Fruit fly (Drosophila melanogaster): ENCODE measurements around the gene CG31337.

CG31337 gene

dm6 chr3R:13545300-13545699 lies at the start of gene CG31337:
TSS of gene CG31337 (minus strand) at chr3R:13545400.
- TF ChIP-seq CG8478 (optimal IDR thresholded peaks at IDR 0.05) (no peak), CTCF (optimal IDR thresholded peaks at IDR 0.05) (no peak)

dm6 chr3R:13592557-13592956 lies 47.4 kb upstream of the CG31337 start, which contains the start of gene CG14369:
TSS of gene CG14369 (minus strand) at chr3R:13592657.
- TF ChIP-seq CG8478 (optimal IDR thresholded peaks at IDR 0.05) (no peak), CTCF (optimal IDR thresholded peaks at IDR 0.05) (no peak)

dm6 chr3R:13587697-13588096 lies 42.5 kb upstream of the CG31337 start, which contains the start of gene CG14370:
TSS of gene CG14370 (plus strand) at chr3R:13587997.
- TF ChIP-seq CG8478 (optimal IDR thresholded peaks at IDR 0.05), result no peak
- TF ChIP-seq CTCF (optimal IDR thresholded peaks at IDR 0.05), result no peak

- no peak for TF ChIP-seq CTCF (optimal IDR thresholded peaks at IDR 0.05)
- no peak for TF ChIP-seq CG8478 (optimal IDR thresholded peaks at IDR 0.05)
These were observed 8.7 kb upstream of the CG31337 start for dm6 chr3R:13553875-13554399.

- TF ChIP-seq CG8478 (optimal IDR thresholded peaks at IDR 0.05) (no peak), CTCF (optimal IDR thresholded peaks at IDR 0.05) (no peak)
These were observed 8.1 kb upstream of the CG31337 start for dm6 chr3R:13553152-13553874.

- no peak for TF ChIP-seq CG8478 (optimal IDR thresholded peaks at IDR 0.05)
- no peak for TF ChIP-seq CTCF (optimal IDR thresholded peaks at IDR 0.05)
These were observed 4.3 kb upstream of the CG31337 start for dm6 chr3R:13549515-13549914.

dm6 chr3R:13548441-13548818 lies 3.2 kb upstream of the CG31337 start:
- TF ChIP-seq CG8478 (optimal IDR thresholded peaks at IDR 0.05) (no peak), CTCF (optimal IDR thresholded peaks at IDR 0.05) (no peak)

dm6 chr3R:13547729-13548440 lies 2.7 kb upstream of the CG31337 start:
- TF ChIP-seq CG8478 (optimal IDR thresholded peaks at IDR 0.05) (no peak), CTCF (optimal IDR thresholded peaks at IDR 0.05) (no peak)

- no peak for TF ChIP-seq CTCF (optimal IDR thresholded peaks at IDR 0.05)
- no peak for TF ChIP-seq CG8478 (optimal IDR thresholded peaks at IDR 0.05)
These were observed 6.4 kb downstream of the CG31337 start for dm6 chr3R:13538723-13539269.

- TF ChIP-seq CTCF (optimal IDR thresholded peaks at IDR 0.05) (no peak), CG8478 (optimal IDR thresholded peaks at IDR 0.05) (no peak)
These were observed 15.9 kb downstream of the CG31337 start, which contains the start of gene CG46457 for dm6 chr3R:13529256-13529655. TSS of gene CG46457 (minus strand) at chr3R:13529356.

- TF ChIP-seq CG8478 (optimal IDR thresholded peaks at IDR 0.05), result no peak
- no peak for TF ChIP-seq CTCF (optimal IDR thresholded peaks at IDR 0.05)
These were observed 18.6 kb downstream of the CG31337 start for dm6 chr3R:13526638-13527037.

- TF ChIP-seq CG8478 (optimal IDR thresholded peaks at IDR 0.05) (no peak), CTCF (optimal IDR thresholded peaks at IDR 0.05) (no peak)
These were observed 19.2 kb downstream of the CG31337 start for dm6 chr3R:13525986-13526385.

dm6 chr3R:13524672-13525071 lies 20.5 kb downstream of the CG31337 start:
- TF ChIP-seq CG8478 (optimal IDR thresholded peaks at IDR 0.05), result no peak
- no peak for TF ChIP-seq CTCF (optimal IDR thresholded peaks at IDR 0.05)

dm6 chr3R:13523435-13523834 lies 21.8 kb downstream of the CG31337 start, which contains the start of gene CG12538:
TSS of gene CG12538 (minus strand) at chr3R:13523535.
- TF ChIP-seq CG8478 (optimal IDR thresholded peaks at IDR 0.05) (no peak), CTCF (optimal IDR thresholded peaks at IDR 0.05) (no peak)

dm6 chr3R:13509816-13510215 lies 35.4 kb downstream of the CG31337 start:
- no peak for TF ChIP-seq CTCF (optimal IDR thresholded peaks at IDR 0.05)
- TF ChIP-seq CG8478 (optimal IDR thresholded peaks at IDR 0.05), result no peak

Measured in S2 (cell line).